Worm (Caenorhabditis elegans): Measurements from ENCODE around the gene K08D8.10.
"Not testable (repeated sequence)": the region's sequence is repeated elsewhere in the genome, so short reads cannot be mapped to it uniquely, and the experiment has no call there.

K08D8.10 gene

ce11 chrIV:12870315-12870714 is 30.1 kb upstream of the K08D8.10 start (continued):
- TF ChIP-seq nhr-102 (tag; optimal IDR thresholded peaks at IDR 0.05) (no peak), jun-1 (tag; optimal IDR thresholded peaks at IDR 0.05) (no peak), ztf-7 (tag; optimal IDR thresholded peaks at IDR 0.05) (no peak)

ce11 chrIV:12871445-12871947 is 28.9 kb upstream of the K08D8.10 start, which contains the start of gene clec-187:
TSS of gene clec-187 (minus strand) at chrIV:12871495.
- TF ChIP-seq mdl-1 (tag; optimal IDR thresholded peaks at IDR 0.05), result no peak
- peak; percentile 58 for TF ChIP-seq aha-1 (tag)
- no peak for TF ChIP-seq F44E2.7 (GFP tag; IDR thresholded peaks at IDR 0.05)
- TF ChIP-seq daf-16 (GFP tag; optimal IDR thresholded peaks at IDR 0.05), result no peak
- TF ChIP-seq daf-16 (tag; optimal IDR thresholded peaks at IDR 0.05), result peak; percentile 46
- peak; percentile 5 for TF ChIP-seq dve-1 (tag; optimal IDR thresholded peaks at IDR 0.05; ENCODE audit: insufficient read depth)

ce11 chrIV:12875260-12875659 is 25.1 kb upstream of the K08D8.10 start, which contains the start of gene ZK896.1:
TSS of gene ZK896.1 (minus strand) at chrIV:12875360.
- TF ChIP-seq skn-1 (tag; optimal IDR thresholded peaks at IDR 0.05); lin-13 (GFP tag; optimal IDR thresholded peaks at IDR 0.05); D1046.2 (GFP tag; IDR thresholded peaks at IDR 0.05): not testable (repeated sequence)

DNA sequence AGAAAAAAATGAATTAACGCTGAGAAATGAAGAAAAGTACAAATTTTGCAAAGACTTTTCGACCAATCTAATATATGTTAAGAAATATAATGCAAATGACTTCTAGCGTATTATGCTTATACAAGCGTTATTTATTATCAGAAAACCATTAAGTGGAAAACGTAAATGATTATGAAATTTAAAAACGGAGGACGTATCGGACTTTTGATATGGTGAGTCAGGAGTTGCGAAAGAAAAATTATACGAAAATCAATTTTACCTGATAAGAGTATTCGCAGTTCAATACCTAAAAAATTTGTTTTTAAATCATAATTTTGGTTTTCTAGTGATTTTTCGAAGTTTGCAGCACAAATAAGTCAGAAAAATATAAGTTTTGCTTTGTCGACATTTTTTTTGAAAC is 23.8 kb upstream of the K08D8.10 start:
- TF ChIP-seq daf-16 (GFP tag; optimal IDR thresholded peaks at IDR 0.05) (no peak), daf-16 (tag; optimal IDR thresholded peaks at IDR 0.05) (peak; percentile 46), pqm-1 (tag; optimal IDR thresholded peaks at IDR 0.05) (peak; percentile 64), dmd-6 (GFP tag; IDR thresholded peaks at IDR 0.05) (peak; percentile 32; the same call in 1 of the 2 replicates), nhr-28 (tag; optimal IDR thresholded peaks at IDR 0.05) (peak; percentile 24), daf-8 (GFP tag; IDR thresholded peaks at IDR 0.05) (no peak), aha-1 (tag) (peak; percentile 12), set-16 (GFP tag; IDR thresholded peaks at IDR 0.05) (no peak)

DNA sequence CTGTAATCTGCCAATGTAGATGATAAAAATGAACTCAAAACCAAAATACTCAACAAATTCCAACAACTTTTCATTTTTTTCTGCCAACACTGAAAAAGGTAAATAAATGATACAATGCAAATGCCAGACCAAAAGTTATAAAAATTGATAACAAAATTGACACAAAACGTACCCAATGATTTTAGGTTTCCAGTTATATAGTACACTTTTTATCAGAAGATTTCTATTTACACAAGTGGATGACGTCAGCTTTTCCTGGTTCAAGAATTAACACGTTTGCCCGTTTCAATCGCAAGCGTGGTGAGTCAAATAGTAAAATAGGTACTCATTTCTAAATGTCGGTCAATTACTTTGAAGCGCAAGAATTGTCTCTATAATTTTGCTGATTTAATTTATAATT is 20.8 kb upstream of the K08D8.10 start, which contains the start of gene ZK896.5:
Gene ZK896.5, minus strand, starts transcription at position 89 of the 400 bp plus-strand sequence.
- TF ChIP-seq unc-62 (GFP tag; optimal IDR thresholded peaks at IDR 0.05 in 1 of 2) (peak in 1 of 2 experiments; percentile 9), unc-62 (tag; optimal IDR thresholded peaks at IDR 0.05) (no peak), ceh-28 (tag; optimal IDR thresholded peaks at IDR 0.05) (no peak), hlh-11 (tag; optimal IDR thresholded peaks at IDR 0.05) (peak; percentile 23), rbr-2 (tag; optimal IDR thresholded peaks at IDR 0.05) (no peak), jun-1 (tag; optimal IDR thresholded peaks at IDR 0.05) (no peak), aha-1 (tag) (peak; percentile 44), nhr-48 (tag; optimal IDR thresholded peaks at IDR 0.05) (peak; percentile 74), lsy-2 (tag; optimal IDR thresholded peaks at IDR 0.05) (no peak), dmd-6 (GFP tag; IDR thresholded peaks at IDR 0.05) (peak; percentile 90), nhr-28 (tag; optimal IDR thresholded peaks at IDR 0.05) (peak; percentile 13), dmd-9 (GFP tag; IDR thresholded peaks at IDR 0.05) (no peak), lin-38 (GFP tag; IDR thresholded peaks at IDR 0.05) (no peak), dve-1 (tag; optimal IDR thresholded peaks at IDR 0.05; ENCODE audit: insufficient read depth) (peak; percentile 53), spr-3 (GFP tag; optimal IDR thresholded peaks at IDR 0.05) (no peak), hlh-30 (tag; optimal IDR thresholded peaks at IDR 0.05; ENCODE audit: insufficient read depth) (no peak), daf-16 (GFP tag; optimal IDR thresholded peaks at IDR 0.05) (no peak), daf-16 (tag; optimal IDR thresholded peaks at IDR 0.05) (peak; percentile 65), pqm-1 (tag; optimal IDR thresholded peaks at IDR 0.05) (peak; percentile 45), unc-39 (tag; optimal IDR thresholded peaks at IDR 0.05) (no peak), F26F4.8 (GFP tag; conservative IDR thresholded peaks at IDR 0.05) (no peak), daf-19 (GFP tag; conservative IDR thresholded peaks at IDR 0.05) (no peak), zip-11 (GFP tag; IDR thresholded peaks at IDR 0.05) (no peak), pha-4 (GFP tag; IDR thresholded peaks at IDR 0.05) (no peak), pha-4 (tag; optimal IDR thresholded peaks at IDR 0.05) (peak; percentile 6)
